Fruit fly (Drosophila melanogaster) whole organism, prepupa: ENCODE data around the gene Mekk1.

Experiments used
- Blimp-1 ChIP-seq: fragments of 200-800 bp; sonication (Bioruptor generic); optimal IDR thresholded peaks from 3 replicates; lab custom pipeline; 2017; ENCODE audit warnings: missing biosample characterization, missing genetic modification characterization, mild to moderate bottlenecking, moderate library complexity, missing genetic modification reagents
- CG10631 ChIP-seq: fragments of 200-800 bp; sonication (Bioruptor generic); optimal IDR thresholded peaks from 2 replicates; lab custom pipeline; 2016; ENCODE audit warnings: missing biosample characterization, missing genetic modification characterization
- CG10669 ChIP-seq: fragments of 200-800 bp; sonication (Bioruptor generic); optimal IDR thresholded peaks from 3 replicates; lab custom pipeline; 2018; ENCODE audit warnings: missing biosample characterization, mild to moderate bottlenecking, missing genetic modification characterization, moderate library complexity
- CG11294 ChIP-seq: fragments of 200-800 bp; sonication (Bioruptor generic); IDR thresholded peaks from 2 replicates; pipeline ENCODE4 v1.3.6; 2022; ENCODE audit warnings: missing biosample characterization, missing genetic modification characterization
- CG11762 ChIP-seq: fragments of 200-800 bp; sonication (Bioruptor generic); optimal IDR thresholded peaks from 3 replicates; lab custom pipeline; 2016; ENCODE audit warnings: missing biosample characterization, missing genetic modification characterization; ENCODE audit not compliant: insufficient read depth
- CG11902 ChIP-seq: fragments of 200-800 bp; sonication (Bioruptor generic); optimal IDR thresholded peaks from 3 replicates; lab custom pipeline; 2016; ENCODE audit warnings: missing biosample characterization, missing genetic modification characterization
- CG15336 ChIP-seq: fragments of 200-800 bp; sonication (Bioruptor generic); IDR thresholded peaks from 2 replicates; pipeline ENCODE4 v1.3.6; 2022; ENCODE audit warnings: missing biosample characterization, missing genetic modification characterization
- CG16779 ChIP-seq: fragments of 200-800 bp; sonication (Bioruptor generic); optimal IDR thresholded peaks from 3 replicates; lab custom pipeline; 2017; ENCODE audit warnings: missing biosample characterization, mild to moderate bottlenecking, missing genetic modification characterization
- CG31627 ChIP-seq: fragments of 200-800 bp; sonication (Bioruptor generic); optimal IDR thresholded peaks from 3 replicates; lab custom pipeline; 2016; ENCODE audit warnings: missing biosample characterization, missing genetic modification characterization
- CG32006 ChIP-seq: fragments of 200-800 bp; sonication (Bioruptor generic); optimal IDR thresholded peaks from 3 replicates; lab custom pipeline; 2017; ENCODE audit warnings: missing biosample characterization, mild to moderate bottlenecking, missing genetic modification characterization
- CG3919 ChIP-seq: fragments of 200-800 bp; sonication (Bioruptor generic); optimal IDR thresholded peaks from 3 replicates; lab custom pipeline; 2016; ENCODE audit warnings: missing biosample characterization, missing genetic modification characterization
- CG4318 ChIP-seq: fragments of 200-800 bp; sonication (Bioruptor generic); optimal IDR thresholded peaks from 3 replicates; lab custom pipeline; 2017; ENCODE audit warnings: missing biosample characterization, mild to moderate bottlenecking, missing genetic modification characterization
- CG6276 ChIP-seq: fragments of 200-800 bp; sonication (Bioruptor generic); optimal IDR thresholded peaks from 2 replicates; lab custom pipeline; 2017; ENCODE audit warnings: missing biosample characterization, mild to moderate bottlenecking, missing genetic modification characterization
- CG6792 ChIP-seq: fragments of 200-800 bp; sonication (Bioruptor generic); optimal IDR thresholded peaks from 3 replicates; lab custom pipeline; 2016; ENCODE audit warnings: missing biosample characterization, missing genetic modification characterization
- CG6808 ChIP-seq: fragments of 200-800 bp; sonication (Bioruptor generic); optimal IDR thresholded peaks from 3 replicates; lab custom pipeline; 2017; ENCODE audit warnings: missing biosample characterization, missing genetic modification characterization, mild to moderate bottlenecking, moderate library complexity, missing genetic modification reagents
- CG6854 ChIP-seq: fragments of 200-800 bp; sonication (Bioruptor generic); optimal IDR thresholded peaks from 2 replicates; lab custom pipeline; 2017; ENCODE audit warnings: missing biosample characterization, mild to moderate bottlenecking, missing genetic modification characterization
- CG7368 ChIP-seq: fragments of 200-800 bp; sonication (Bioruptor generic); optimal IDR thresholded peaks from 3 replicates; lab custom pipeline; 2016; ENCODE audit warnings: missing biosample characterization, missing genetic modification characterization
- CG8119 ChIP-seq: fragments of 200-800 bp; sonication (Bioruptor generic); IDR thresholded peaks from 3 replicates; pipeline ENCODE4 v1.3.6; 2022; ENCODE audit warnings: missing biosample characterization, missing genetic modification characterization
- CG8319 ChIP-seq: fragments of 200-800 bp; sonication (Bioruptor generic); optimal IDR thresholded peaks from 3 replicates; lab custom pipeline; 2016; ENCODE audit warnings: missing biosample characterization, missing genetic modification characterization
- CG8632 ChIP-seq: fragments of 200-800 bp; sonication (Bioruptor generic); optimal IDR thresholded peaks from 3 replicates; lab custom pipeline; 2016; ENCODE audit warnings: missing biosample characterization, missing genetic modification characterization
- CG9139 ChIP-seq: fragments of 200-800 bp; sonication (Bioruptor generic); optimal IDR thresholded peaks from 3 replicates; lab custom pipeline; 2017; ENCODE audit warnings: missing biosample characterization, mild to moderate bottlenecking, missing genetic modification characterization
- Eip75B ChIP-seq: fragments of 200-800 bp; sonication (Bioruptor generic); optimal IDR thresholded peaks from 3 replicates; lab custom pipeline; 2016; ENCODE audit warnings: missing biosample characterization, missing genetic modification characterization
- Eip78C ChIP-seq: fragments of 200-800 bp; sonication (Bioruptor generic); peaks from one replicate; lab custom pipeline; 2016; ENCODE audit warnings: missing biosample characterization, missing genetic modification characterization
- Eip93F ChIP-seq: fragments of 200-800 bp; sonication (Bioruptor generic); optimal IDR thresholded peaks from 2 replicates; lab custom pipeline; 2016; ENCODE audit warnings: missing biosample characterization, mild to moderate bottlenecking, missing genetic modification characterization
- Ets21C ChIP-seq: fragments of 200-800 bp; sonication (Bioruptor generic); optimal IDR thresholded peaks from 3 replicates; lab custom pipeline; 2016; ENCODE audit warnings: missing biosample characterization, missing genetic modification characterization
- Ets96B ChIP-seq: fragments of 200-800 bp; optimal IDR thresholded peaks from 2 replicates; lab custom pipeline; 2019; ENCODE audit warnings: missing biosample characterization, mild to moderate bottlenecking, missing genetic modification characterization, moderate library complexity
- Gug ChIP-seq: fragments of 200-800 bp; sonication (Bioruptor generic); IDR thresholded peaks from 2 replicates; pipeline ENCODE4 v1.3.6; 2022; ENCODE audit warnings: missing biosample characterization, missing genetic modification characterization
- Hr38 ChIP-seq: sonication (Bioruptor generic); optimal IDR thresholded peaks from 2 replicates; lab custom pipeline; 2016; ENCODE audit warnings: missing biosample characterization, missing genetic modification characterization
- Hr4 ChIP-seq: fragments of 200-800 bp; sonication (Bioruptor generic); optimal IDR thresholded peaks from 3 replicates; lab custom pipeline; 2016; ENCODE audit warnings: missing biosample characterization, missing genetic modification characterization
- Lpt ChIP-seq: fragments of 200-800 bp; sonication (Bioruptor generic); optimal IDR thresholded peaks from 3 replicates; lab custom pipeline; 2016; ENCODE audit warnings: missing biosample characterization, missing genetic modification characterization
- OdsH ChIP-seq: fragments of 200-800 bp; sonication (Bioruptor generic); optimal IDR thresholded peaks from 3 replicates; lab custom pipeline; 2016; ENCODE audit warnings: missing biosample characterization, missing genetic modification characterization
- Smox ChIP-seq: fragments of 200-800 bp; sonication (Bioruptor generic); optimal IDR thresholded peaks from 3 replicates; lab custom pipeline; 2016; ENCODE audit warnings: missing biosample characterization, missing genetic modification characterization
- Sox102F ChIP-seq: fragments of 200-800 bp; sonication (Bioruptor generic); optimal IDR thresholded peaks from 2 replicates; lab custom pipeline; 2016; ENCODE audit warnings: missing biosample characterization, mild to moderate bottlenecking, missing genetic modification characterization
- Sox15 ChIP-seq: fragments of 200-800 bp; sonication (Bioruptor generic); optimal IDR thresholded peaks from 3 replicates; lab custom pipeline; 2016; ENCODE audit warnings: missing biosample characterization, missing genetic modification characterization
- achi ChIP-seq: fragments of 200-800 bp; sonication (Bioruptor generic); optimal IDR thresholded peaks from 3 replicates; lab custom pipeline; 2016; ENCODE audit warnings: missing biosample characterization, missing genetic modification characterization
- acj6 ChIP-seq: fragments of 200-800 bp; sonication (Bioruptor generic); optimal IDR thresholded peaks from 3 replicates; lab custom pipeline; 2016; ENCODE audit warnings: missing biosample characterization, missing genetic modification characterization
- dac ChIP-seq: fragments of 200-800 bp; sonication (Bioruptor generic); optimal IDR thresholded peaks from 2 replicates; lab custom pipeline; 2017; ENCODE audit warnings: missing biosample characterization, mild to moderate bottlenecking, missing genetic modification characterization
- eg ChIP-seq: fragments of 200-800 bp; sonication (Bioruptor generic); IDR thresholded peaks from 3 replicates; pipeline ENCODE4 v1.3.6; 2022; ENCODE audit warnings: missing biosample characterization, missing genetic modification characterization
- esn ChIP-seq: fragments of 200-800 bp; sonication (Bioruptor generic); optimal IDR thresholded peaks from 2 replicates; lab custom pipeline; 2016; ENCODE audit warnings: missing biosample characterization, mild to moderate bottlenecking, missing genetic modification characterization, moderate library complexity
- fd59A ChIP-seq: fragments of 200-800 bp; sonication (Bioruptor generic); optimal IDR thresholded peaks from 2 replicates; lab custom pipeline; 2017; ENCODE audit warnings: missing biosample characterization, mild to moderate bottlenecking, missing genetic modification characterization, missing genetic modification reagents
- fd85E ChIP-seq: fragments of 200-800 bp; sonication (Bioruptor generic); optimal IDR thresholded peaks from 3 replicates; lab custom pipeline; 2016; ENCODE audit warnings: missing biosample characterization, missing genetic modification characterization
- fkh ChIP-seq: fragments of 200-800 bp; sonication (Bioruptor generic); optimal IDR thresholded peaks from 3 replicates; lab custom pipeline; 2017; ENCODE audit warnings: missing biosample characterization, mild to moderate bottlenecking, missing genetic modification characterization, moderate library complexity
- lz ChIP-seq: fragments of 200-800 bp; sonication (Bioruptor generic); optimal IDR thresholded peaks from 3 replicates; lab custom pipeline; 2016; ENCODE audit warnings: missing biosample characterization, missing genetic modification characterization
- pdm3 ChIP-seq: fragments of 200-800 bp; sonication (Bioruptor generic); optimal IDR thresholded peaks from 3 replicates; lab custom pipeline; 2016; ENCODE audit warnings: missing biosample characterization, missing genetic modification characterization
- spab ChIP-seq: fragments of 200-800 bp; sonication (Bioruptor generic); optimal IDR thresholded peaks from 2 replicates; lab custom pipeline; 2017; ENCODE audit warnings: missing biosample characterization, mild to moderate bottlenecking, missing genetic modification characterization, missing genetic modification reagents
- ss ChIP-seq, 2 experiments: fragments of 200-800 bp; sonication (Bioruptor generic); optimal IDR thresholded peaks; 2 replicates in 1 of 2; 3 replicates in 1 of 2; lab custom pipeline; 2017 to 2018; ENCODE audit warnings: mild to moderate bottlenecking in 2 of 2, missing biosample characterization in 2 of 2, missing genetic modification characterization in 2 of 2, moderate library complexity in 1 of 2

Mekk1 gene

dm6 chr3R:18745961-18746468 is 2.6 kb upstream of the Mekk1 start, which contains the start of the genes PGS1 and gwl (continued):
- TF ChIP-seq achi (GFP tag; lab: Kevin White, UChicago), result no peak
- peak; percentile 78 for TF ChIP-seq esn (GFP tag; lab: Kevin White, UChicago)
- TF ChIP-seq CG11762 (GFP tag; lab: Kevin White, UChicago), result peak; percentile 52
- peak; percentile 7 for TF ChIP-seq Blimp-1 (GFP tag; lab: Kevin White, UChicago)
- TF ChIP-seq acj6 (GFP tag; lab: Kevin White, UChicago), result peak; percentile 76
- TF ChIP-seq CG3919 (GFP tag; lab: Kevin White, UChicago), result peak; percentile 65
- no peak for TF ChIP-seq pdm3 (GFP tag; lab: Kevin White, UChicago)
- TF ChIP-seq OdsH (GFP tag; lab: Kevin White, UChicago), result no peak
- TF ChIP-seq Hr4 (GFP tag; lab: Kevin White, UChicago), result no peak
- peak; percentile 54 for TF ChIP-seq CG6792 (GFP tag; lab: Kevin White, UChicago)
- TF ChIP-seq CG11294, result peak; percentile 55; the same call in 1 of the 2 replicates
- no peak for TF ChIP-seq CG8319 (GFP tag; lab: Kevin White, UChicago)

dm6 chr3R:18742358-18743269 is 780 bp downstream of the Mekk1 start:
- TF ChIP-seq CG10669, result peak; percentile 30
- no peak for TF ChIP-seq fd85E (GFP tag; lab: Kevin White, UChicago)
- TF ChIP-seq eg, result peak; percentile 46; the same call in 1 of the 3 replicates
- peak; percentile 39 for TF ChIP-seq CG4318
- no peak for TF ChIP-seq CG9139 (GFP tag; lab: Kevin White, UChicago)
- no peak for TF ChIP-seq dac (GFP tag; lab: Kevin White, UChicago)
- TF ChIP-seq CG32006, result peak; percentile 72
- TF ChIP-seq CG8632 (GFP tag; lab: Kevin White, UChicago), result no peak
- no peak for TF ChIP-seq fkh (GFP tag; lab: Kevin White, UChicago)
- TF ChIP-seq CG6808 (GFP tag; lab: Kevin White, UChicago), result no peak
- TF ChIP-seq achi (GFP tag; lab: Kevin White, UChicago), result peak; percentile 51
- TF ChIP-seq CG16779, result peak; percentile 1
- TF ChIP-seq CG11902 (GFP tag; lab: Kevin White, UChicago), result peak; percentile 14
- TF ChIP-seq Hr38 (GFP tag; lab: Kevin White, UChicago), result no peak
- peak; percentile 52 for TF ChIP-seq Eip75B (GFP tag; lab: Kevin White, UChicago)
- peak; percentile 67 for TF ChIP-seq CG31627
- TF ChIP-seq fd59A, result no peak
- no peak for TF ChIP-seq spab (GFP tag; lab: Kevin White, UChicago)
- TF ChIP-seq lz (GFP tag; lab: Kevin White, UChicago), result peak; percentile 51
- TF ChIP-seq Sox102F, result peak; percentile 65
- no peak for TF ChIP-seq Blimp-1 (GFP tag; lab: Kevin White, UChicago)
- TF ChIP-seq Ets96B (tag; lab: Kevin White, UChicago), result no peak
- TF ChIP-seq Lpt, result no peak
- TF ChIP-seq CG6276, result peak; percentile 18
- peak; percentile 75 for TF ChIP-seq Eip78C
- TF ChIP-seq CG8319 (GFP tag; lab: Kevin White, UChicago), result no peak
- TF ChIP-seq Smox, result peak; percentile 75
- peak; percentile 64 for TF ChIP-seq CG15336 (GFP tag; lab: Robert Waterston, UW)
- TF ChIP-seq Gug (GFP tag; lab: Robert Waterston, UW), result no peak
- no peak for TF ChIP-seq ss (GFP tag; optimal IDR thresholded peaks at IDR 0.05; lab: Kevin White, UChicago)
- TF ChIP-seq Ets21C (GFP tag; lab: Kevin White, UChicago), result peak; percentile 45
- no peak for TF ChIP-seq CG11294
- TF ChIP-seq Sox15 (GFP tag; lab: Kevin White, UChicago), result no peak
- TF ChIP-seq CG6854 (GFP tag; lab: Kevin White, UChicago), result no peak
- TF ChIP-seq Eip93F, result peak; percentile 30
- TF ChIP-seq CG10631 (GFP tag; lab: Kevin White, UChicago), result peak; percentile 41
- no peak for TF ChIP-seq CG11762 (GFP tag; lab: Kevin White, UChicago)
- no peak for TF ChIP-seq CG7368 (GFP tag; lab: Kevin White, UChicago)
- no peak for TF ChIP-seq CG8119
- TF ChIP-seq Hr4 (GFP tag; lab: Kevin White, UChicago), result peak; percentile 56
